Comparison of ENCODE assay signal across 1 fruit fly cellular context in genomic region chr2L:847189-847987, dm6.
TF ChIP-seq lines count a peak whose summit lies in the region.

No protein-coding gene starts in this region.

TF ChIP-seq in whole organism, embryonic, 481 proteins besides CTCF, POLR2A, EP300 and RAD21 (continued from another document):
- TF ChIP-seq Eip74EF (GFP tag; optimal IDR thresholded peaks at IDR 0.05; lab: Kevin White, UChicago) (peak in 1 of 2 experiments; percentile 25), Dip2 (GFP tag; IDR thresholded peaks at IDR 0.05; lab: Robert Waterston, UW) (no peak), Nf-YB (GFP tag; optimal IDR thresholded peaks at IDR 0.05; lab: Kevin White, UChicago) (peak; percentile 4), grn (GFP tag; optimal IDR thresholded peaks at IDR 0.05; lab: Kevin White, UChicago) (no peak), Myb (GFP tag; optimal IDR thresholded peaks at IDR 0.05; lab: Kevin White, UChicago) (no peak), CG33557 (GFP tag; optimal IDR thresholded peaks at IDR 0.05; lab: Kevin White, UChicago) (no peak), CG15011 (GFP tag; optimal IDR thresholded peaks at IDR 0.05; lab: Kevin White, UChicago) (no peak), Fer2 (tag; optimal IDR thresholded peaks at IDR 0.05; lab: Kevin White, UChicago) (no peak), CG2678 (tag; optimal IDR thresholded peaks at IDR 0.05; lab: Kevin White, UChicago) (peak; percentile 36), CG8478 (optimal IDR thresholded peaks at IDR 0.05; lab: Kevin White, UChicago) (no peak), odd (GFP tag; optimal IDR thresholded peaks at IDR 0.05; lab: Kevin White, UChicago) (no peak), Drgx (GFP tag; IDR thresholded peaks at IDR 0.05; lab: Robert Waterston, UW) (0 out of 2 replicates have a peak, but pooled peaks have one; percentile 24), CG9215 (GFP tag; IDR thresholded peaks at IDR 0.05; lab: Robert Waterston, UW) (no peak), CG15269 (tag; optimal IDR thresholded peaks at IDR 0.05; lab: Kevin White, UChicago) (peak; percentile 14), sens (GFP tag; lab: Kevin White, UChicago) (peak; percentile 85)
